Worm (Caenorhabditis elegans) whole organism, young adult: Measurements from ENCODE around the gene srg-50.

ENCODE experiments used
- F10E7.11 ChIP-seq: sonication (generic microtip); optimal IDR thresholded peaks from 2 replicates; lab custom pipeline; 2017; ENCODE audit warnings: mild to moderate bottlenecking, missing genetic modification characterization, moderate library complexity, missing compliant biosample characterization
- F23B12.7 ChIP-seq: sonication (generic microtip); optimal IDR thresholded peaks from 2 replicates; lab custom pipeline; 2017; ENCODE audit warnings: missing genetic modification characterization, mild to moderate bottlenecking, missing compliant biosample characterization, antibody characterized with exemption, moderate library complexity; ENCODE audit not compliant: insufficient read depth
- F57A8.1 ChIP-seq: fragments of 200-800 bp; sonication (Bioruptor generic); optimal IDR thresholded peaks from 2 replicates; lab custom pipeline; 2018; ENCODE audit warnings: mild to moderate bottlenecking, missing genetic modification characterization, moderate library complexity, missing compliant biosample characterization
- K11D2.4 ChIP-seq: fragments of 200-800 bp; sonication (Bioruptor generic); IDR thresholded peaks from 2 replicates; pipeline ENCODE4 v1.3.6; 2022; ENCODE audit warnings: missing genetic modification reagents, missing genetic modification characterization, missing compliant biosample characterization
- Y53G8AR.9 ChIP-seq: fragments of 200-800 bp; sonication (Bioruptor generic); conservative IDR thresholded peaks from 2 replicates; pipeline ENCODE4 v1.3.6; 2022; ENCODE audit warnings: missing genetic modification reagents, missing genetic modification characterization, missing compliant biosample characterization
- aptf-2 ChIP-seq: fragments of 200-800 bp; sonication (Bioruptor generic); conservative IDR thresholded peaks from 2 replicates; pipeline ENCODE4 v1.3.6; 2022; ENCODE audit warnings: missing genetic modification reagents, missing genetic modification characterization, missing compliant biosample characterization
- athp-1 ChIP-seq: sonication (generic microtip); optimal IDR thresholded peaks from 2 replicates; lab custom pipeline; 2017; ENCODE audit warnings: mild to moderate bottlenecking, missing genetic modification characterization, missing compliant biosample characterization
- attf-3 ChIP-seq: fragments of 200-800 bp; sonication (Bioruptor generic); conservative IDR thresholded peaks from 2 replicates; pipeline ENCODE4 v1.3.6; 2022; ENCODE audit warnings: missing genetic modification reagents, missing genetic modification characterization, missing compliant biosample characterization
- ccch-3 ChIP-seq: fragments of 200-800 bp; sonication (Bioruptor generic); optimal IDR thresholded peaks from 2 replicates; lab custom pipeline; 2018; ENCODE audit warnings: mild to moderate bottlenecking, missing genetic modification characterization, missing compliant biosample characterization
- cebp-1 ChIP-seq, 2 experiments: fragments of 200-800 bp in 1 of 2; sonication (Bioruptor generic) in 1 of 2; sonication (generic microtip) in 1 of 2; IDR thresholded peaks in 1 of 2; optimal IDR thresholded peaks in 1 of 2; 2 replicates each; pipeline versions ENCODE4 v1.3.6 to Lab custom; 2017 to 2022; ENCODE audit warnings: missing compliant biosample characterization in 2 of 2, missing genetic modification characterization in 2 of 2, mild to moderate bottlenecking in 1 of 2, missing genetic modification reagents in 1 of 2, moderate library complexity in 1 of 2
- ceh-40 ChIP-seq: fragments of 200-800 bp; sonication (Bioruptor generic); IDR thresholded peaks from 2 replicates; pipeline ENCODE4 v1.3.6; 2022; ENCODE audit warnings: missing genetic modification characterization, missing compliant biosample characterization
- ceh-58 ChIP-seq: fragments of 200-800 bp; sonication (Bioruptor generic); IDR thresholded peaks from 2 replicates; pipeline ENCODE4 v1.3.6; 2022; ENCODE audit warnings: missing genetic modification characterization, missing compliant biosample characterization
- dox-1 ChIP-seq: fragments of 200-800 bp; sonication (Bioruptor generic); IDR thresholded peaks from 2 replicates; pipeline ENCODE4 v1.3.6; 2022; ENCODE audit warnings: missing genetic modification reagents, missing genetic modification characterization, missing compliant biosample characterization
- efl-1 ChIP-seq: fragments of 150-350 bp; optimal IDR thresholded peaks from 2 replicates; lab custom pipeline; 2014; ENCODE audit warnings: missing biosample characterization, missing genetic modification reagents, missing genetic modification characterization
- egl-18 ChIP-seq: fragments of 200-800 bp; sonication (Bioruptor generic); IDR thresholded peaks from 2 replicates; pipeline ENCODE4 v1.3.6; 2022; ENCODE audit warnings: missing genetic modification reagents, missing genetic modification characterization, missing compliant biosample characterization
- egl-44 ChIP-seq: fragments of 200-800 bp; sonication (Bioruptor generic); IDR thresholded peaks from 2 replicates; pipeline ENCODE4 v1.3.6; 2022; ENCODE audit warnings: missing genetic modification reagents, missing genetic modification characterization, missing compliant biosample characterization
- fkh-3 ChIP-seq: sonication (generic microtip); optimal IDR thresholded peaks from 2 replicates; lab custom pipeline; 2016; ENCODE audit warnings: mild to moderate bottlenecking, missing genetic modification characterization, missing compliant biosample characterization
- him-1 ChIP-seq: sonication (generic microtip); optimal IDR thresholded peaks from 2 replicates; lab custom pipeline; 2016; ENCODE audit warnings: missing genotype, missing genetic modification reagents, missing genetic modification characterization, missing compliant biosample characterization
- hlh-26 ChIP-seq: fragments of 200-800 bp; sonication (Bioruptor generic); conservative IDR thresholded peaks from 2 replicates; pipeline ENCODE4 v1.3.6; 2022; ENCODE audit warnings: missing genetic modification reagents, missing genetic modification characterization, missing compliant biosample characterization
- hmg-1.2 ChIP-seq: fragments of 200-800 bp; sonication (Bioruptor generic); IDR thresholded peaks from 2 replicates; pipeline ENCODE4 v1.3.6; 2022; ENCODE audit warnings: missing genetic modification reagents, missing genetic modification characterization, missing compliant biosample characterization
- lag-1 ChIP-seq: fragments of 200-800 bp; sonication (Bioruptor generic); IDR thresholded peaks from 2 replicates; pipeline ENCODE4 v1.3.6; 2022; ENCODE audit warnings: missing genetic modification reagents, missing genetic modification characterization, missing compliant biosample characterization
- lin-35 ChIP-seq, 3 experiments: fragments of 150-350 bp in 2 of 3; sonication (generic microtip) in 1 of 3; optimal IDR thresholded peaks; 2 replicates each; lab custom pipeline; 2014 to 2018; ENCODE audit warnings: missing biosample characterization in 3 of 3, missing genetic modification characterization in 3 of 3, missing genetic modification reagents in 3 of 3
- lin-54 ChIP-seq: fragments of 200-800 bp; sonication (Bioruptor generic); optimal IDR thresholded peaks from 2 replicates; lab custom pipeline; 2018; ENCODE audit warnings: mild to moderate bottlenecking, missing genetic modification characterization, missing compliant biosample characterization
- lir-1 ChIP-seq: fragments of 200-800 bp; sonication (Bioruptor generic); conservative IDR thresholded peaks from 2 replicates; pipeline ENCODE4 v1.3.6; 2022; ENCODE audit warnings: missing genetic modification reagents, missing genetic modification characterization, missing compliant biosample characterization
- lsy-27 ChIP-seq: sonication (generic microtip); optimal IDR thresholded peaks from 2 replicates; lab custom pipeline; 2017; ENCODE audit warnings: missing genetic modification characterization, mild to moderate bottlenecking, missing compliant biosample characterization, antibody characterized with exemption, missing genotype, borderline replicate concordance; ENCODE audit not compliant: insufficient read depth
- madf-10 ChIP-seq: sonication (generic microtip); optimal IDR thresholded peaks from 2 replicates; lab custom pipeline; 2016; ENCODE audit warnings: mild to moderate bottlenecking, missing genetic modification characterization, missing compliant biosample characterization
- mel-28 ChIP-seq: sonication (generic microtip); optimal IDR thresholded peaks from 2 replicates; lab custom pipeline; 2016; ENCODE audit warnings: borderline replicate concordance, mild to moderate bottlenecking, missing genetic modification characterization, missing compliant biosample characterization
- nfya-2 ChIP-seq: fragments of 200-800 bp; sonication (Bioruptor generic); IDR thresholded peaks from 2 replicates; pipeline ENCODE4 v1.3.6; 2022; ENCODE audit warnings: missing genetic modification reagents, missing genetic modification characterization, missing compliant biosample characterization
- nhr-179 ChIP-seq: sonication (generic microtip); optimal IDR thresholded peaks from 2 replicates; lab custom pipeline; 2016; ENCODE audit warnings: mild to moderate bottlenecking, missing genetic modification characterization, missing compliant biosample characterization
- rpc-1 ChIP-seq, 2 experiments: fragments of 150-350 bp in 1 of 2; sonication (generic microtip) in 1 of 2; optimal IDR thresholded peaks; 2 replicates each; lab custom pipeline; 2014 to 2018; ENCODE audit warnings: missing biosample characterization in 1 of 2, missing genetic modification characterization in 1 of 2, missing genetic modification reagents in 1 of 2, missing genotype in 1 of 2
- snpc-1.1 ChIP-seq: sonication (generic microtip); optimal IDR thresholded peaks from 2 replicates; lab custom pipeline; 2017; ENCODE audit warnings: missing genetic modification characterization, mild to moderate bottlenecking, missing compliant biosample characterization, antibody characterized with exemption, moderate library complexity, missing genotype, missing genetic modification reagents; ENCODE audit not compliant: insufficient read depth
- sptf-2 ChIP-seq: fragments of 200-800 bp; sonication (Bioruptor generic); optimal IDR thresholded peaks from 2 replicates; lab custom pipeline; 2018; ENCODE audit warnings: mild to moderate bottlenecking, missing genetic modification characterization, missing compliant biosample characterization
- tlf-1 ChIP-seq: fragments of 200-800 bp; sonication (Bioruptor generic); optimal IDR thresholded peaks from 2 replicates; lab custom pipeline; 2018; ENCODE audit warnings: mild to moderate bottlenecking, missing genetic modification characterization, missing compliant biosample characterization
- ztf-25 ChIP-seq: fragments of 200-800 bp; sonication (Bioruptor generic); IDR thresholded peaks from 2 replicates; pipeline ENCODE4 v1.3.6; 2022; ENCODE audit warnings: missing genetic modification reagents, missing genetic modification characterization, missing compliant biosample characterization
- ztf-26 ChIP-seq: sonication (generic microtip); optimal IDR thresholded peaks from 2 replicates; lab custom pipeline; 2017; ENCODE audit warnings: missing genetic modification characterization, missing compliant biosample characterization
- ztf-28 ChIP-seq: fragments of 200-800 bp; sonication (Bioruptor generic); IDR thresholded peaks from 2 replicates; pipeline ENCODE4 v1.3.6; 2022; ENCODE audit warnings: missing genetic modification reagents, missing genetic modification characterization, missing compliant biosample characterization
- ztf-3 ChIP-seq: fragments of 200-800 bp; sonication (Bioruptor generic); optimal IDR thresholded peaks from 2 replicates; lab custom pipeline; 2018; ENCODE audit warnings: mild to moderate bottlenecking, missing genetic modification characterization, missing compliant biosample characterization

Gene srg-50

ce11 chrIV:7083382-7083784 lies 8.4 kb upstream of the srg-50 start, which contains the start of gene Y43B11AR.3 (continued):
- TF ChIP-seq nfya-2 (GFP tag; lab: Robert Waterston, UW) (no peak), rpc-1 (optimal IDR thresholded peaks at IDR 0.05; lab: Kevin White, UChicago) (no peak), rpc-1 (tag; optimal IDR thresholded peaks at IDR 0.05; lab: Kevin White, UChicago) (peak; percentile 11), K11D2.4 (no peak), lag-1 (GFP tag; lab: Robert Waterston, UW) (no peak), F23B12.7 (tag; lab: Kevin White, UChicago) (no peak), ceh-58 (GFP tag; lab: Robert Waterston, UW) (peak; percentile 90), athp-1 (peak; percentile 83), lsy-27 (tag; lab: Kevin White, UChicago) (no peak), dox-1 (peak; percentile 67; the same call in 1 of the 2 replicates), him-1 (tag; lab: Kevin White, UChicago) (peak; percentile 9), F10E7.11 (tag; lab: Kevin White, UChicago) (no peak), aptf-2 (GFP tag; lab: Robert Waterston, UW) (no peak), hlh-26 (GFP tag; lab: Robert Waterston, UW) (no peak), cebp-1 (GFP tag; IDR thresholded peaks at IDR 0.05; lab: Robert Waterston, UW) (no peak), cebp-1 (tag; optimal IDR thresholded peaks at IDR 0.05; lab: Kevin White, UChicago) (peak; percentile 73), ceh-40 (peak; percentile 64; the same call in 1 of the 2 replicates), F57A8.1 (GFP tag; lab: Kevin White, UChicago) (no peak), snpc-1.1 (peak; percentile 80), nhr-179 (tag; lab: Kevin White, UChicago) (no peak), ztf-25 (GFP tag; lab: Robert Waterston, UW) (peak; percentile 74; the same call in 1 of the 2 replicates), sptf-2 (GFP tag; lab: Kevin White, UChicago) (peak; percentile 46), tlf-1 (GFP tag; lab: Kevin White, UChicago) (peak; percentile 61), ccch-3 (no peak), ztf-26 (no peak), hmg-1.2 (GFP tag; lab: Robert Waterston, UW) (peak; percentile 43; the same call in 1 of the 2 replicates), fkh-3 (tag; lab: Kevin White, UChicago) (no peak), lin-35 (GFP tag; optimal IDR thresholded peaks at IDR 0.05; lab: Kevin White, UChicago) (peak in 2 of 3 experiments; percentile 3 to 43), mel-28 (tag; lab: Kevin White, UChicago) (no peak), efl-1 (peak; percentile 46), lir-1 (GFP tag; lab: Robert Waterston, UW) (0 out of 2 replicates have a peak, but pooled peaks have one; percentile 25), egl-18 (no peak), ztf-28 (GFP tag; lab: Robert Waterston, UW) (no peak)

ce11 chrIV:7081214-7081613 lies 6.3 kb upstream of the srg-50 start, which contains the start of gene Y43B11AR.1:
Gene Y43B11AR.1, plus strand, starts transcription at chrIV:7081514.
- no peak for TF ChIP-seq sptf-2 (GFP tag; lab: Kevin White, UChicago)
- no peak for TF ChIP-seq attf-3 (GFP tag; lab: Robert Waterston, UW)
- no peak for TF ChIP-seq madf-10 (tag; lab: Kevin White, UChicago)
- no peak for TF ChIP-seq ztf-3 (GFP tag; lab: Kevin White, UChicago)
- no peak for TF ChIP-seq egl-44 (GFP tag; lab: Robert Waterston, UW)
- no peak for TF ChIP-seq lin-54 (GFP tag; lab: Kevin White, UChicago)
- no peak for TF ChIP-seq K11D2.4
- no peak for TF ChIP-seq Y53G8AR.9 (GFP tag; lab: Robert Waterston, UW)
